Fruit fly (Drosophila melanogaster): Measurements from ENCODE around the gene stx.
A peak's percentile ranks its signal among the peaks of the same experiment; 100 is the strongest.

Gene stx

DNA sequence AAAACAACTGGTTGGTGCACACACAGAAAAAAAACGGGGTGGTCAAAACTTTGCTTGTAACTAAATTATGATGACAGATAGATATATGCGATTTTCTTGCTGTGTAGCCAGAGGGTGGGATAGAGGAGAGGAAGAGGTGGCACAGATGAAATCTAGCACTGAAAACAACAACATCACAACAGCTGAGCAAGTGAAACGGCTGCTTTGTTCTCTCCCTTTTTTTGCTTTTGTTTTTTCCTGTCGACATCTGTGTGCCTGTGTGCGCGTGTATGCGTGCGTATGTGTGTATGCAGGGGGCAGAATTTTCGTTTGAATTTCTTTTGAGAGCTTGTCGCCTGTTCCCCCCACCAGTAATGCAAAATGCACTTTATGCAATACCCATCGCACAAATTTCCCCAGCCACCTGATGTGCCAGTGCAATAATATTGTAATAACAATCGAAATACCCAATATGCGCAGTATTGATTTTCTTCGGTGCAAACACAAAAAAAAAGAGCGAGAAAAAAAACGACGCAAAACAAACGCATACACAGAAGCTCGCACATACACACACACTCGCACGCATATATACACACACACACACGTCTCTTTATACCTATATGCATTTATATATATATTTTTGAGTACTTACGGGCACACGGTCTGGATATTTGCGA is 22.7 kb upstream of the stx start (continued):
- no peak for TF ChIP-seq hkb (optimal IDR thresholded peaks at IDR 0.05)
- TF ChIP-seq hkb (GFP tag; IDR thresholded peaks at IDR 0.05) = 0 out of 2 replicates have a peak, but pooled peaks have one; percentile 27
- TF ChIP-seq kah (GFP tag; optimal IDR thresholded peaks at IDR 0.05) = no peak
- TF ChIP-seq CG12942 (GFP tag; optimal IDR thresholded peaks at IDR 0.05) = peak; percentile 36
- no peak for TF ChIP-seq Eip74EF (GFP tag; optimal IDR thresholded peaks at IDR 0.05)
- no peak for TF ChIP-seq CG17802 (tag; optimal IDR thresholded peaks at IDR 0.05)
- no peak for TF ChIP-seq CG11085 (GFP tag; IDR thresholded peaks at IDR 0.05)
- TF ChIP-seq CG4820 (GFP tag; optimal IDR thresholded peaks at IDR 0.05) = peak; percentile 5
- TF ChIP-seq gsb (GFP tag; IDR thresholded peaks at IDR 0.05) = 0 out of 2 replicates have a peak, but pooled peaks have one; percentile 13
- TF ChIP-seq salm (tag; optimal IDR thresholded peaks at IDR 0.05) = peak; percentile 1
- TF ChIP-seq CG17186 (GFP tag; optimal IDR thresholded peaks at IDR 0.05) = no peak
- TF ChIP-seq esg (GFP tag; conservative IDR thresholded peaks at IDR 0.05) = no peak
- no peak for TF ChIP-seq Elba2 (GFP tag; optimal IDR thresholded peaks at IDR 0.05)
- TF ChIP-seq Tbp (GFP tag; optimal IDR thresholded peaks at IDR 0.05) = no peak
- TF ChIP-seq btn (GFP tag; optimal IDR thresholded peaks at IDR 0.05) = no peak
- TF ChIP-seq CG6854 (GFP tag; optimal IDR thresholded peaks at IDR 0.05) = no peak
- peak; percentile 28 for TF ChIP-seq CG16815 (GFP tag; optimal IDR thresholded peaks at IDR 0.05)
- no peak for TF ChIP-seq gcm2 (GFP tag; optimal IDR thresholded peaks at IDR 0.05)
- TF ChIP-seq slp2 (GFP tag; optimal IDR thresholded peaks at IDR 0.05) = peak; percentile 40
- TF ChIP-seq CG1602 (GFP tag; optimal IDR thresholded peaks at IDR 0.05) = peak; percentile 3
- TF ChIP-seq lab (GFP tag; optimal IDR thresholded peaks at IDR 0.05) = peak; percentile 82
- peak; percentile 30 for TF ChIP-seq Atf3 (GFP tag; optimal IDR thresholded peaks at IDR 0.05)
- TF ChIP-seq CG8359 (GFP tag; optimal IDR thresholded peaks at IDR 0.05; ENCODE audit: borderline replicate concordance) = peak; percentile 23
- peak; percentile 38 for TF ChIP-seq CG11723 (GFP tag; optimal IDR thresholded peaks at IDR 0.05)
- TF ChIP-seq CG12769 (tag; optimal IDR thresholded peaks at IDR 0.05) = peak; percentile 84
- no peak for TF ChIP-seq amos (GFP tag; IDR thresholded peaks at IDR 0.05; ENCODE audit: partially characterized antibody)
- TF ChIP-seq CTCF (GFP tag; optimal IDR thresholded peaks at IDR 0.05) = no peak
- TF ChIP-seq CG31224 (GFP tag; IDR thresholded peaks at IDR 0.05) = peak; percentile 17; the same call in 1 of the 2 replicates
- peak; percentile 96 for TF ChIP-seq zf30C (GFP tag; optimal IDR thresholded peaks at IDR 0.05)
- TF ChIP-seq CG12391 (tag; optimal IDR thresholded peaks at IDR 0.05) = peak; percentile 66
- 0 out of 3 replicates have a peak, but pooled peaks have one; percentile 31 for TF ChIP-seq CG17361 (GFP tag; IDR thresholded peaks at IDR 0.05)
- TF ChIP-seq mld (GFP tag; IDR thresholded peaks at IDR 0.05; ENCODE audit: partially characterized antibody) = no peak
- TF ChIP-seq CG11560 (tag; IDR thresholded peaks at IDR 0.05) = no peak
- TF ChIP-seq Ravus (GFP tag; IDR thresholded peaks at IDR 0.05) = no peak
- TF ChIP-seq CG11695 (GFP tag; IDR thresholded peaks at IDR 0.05) = 0 out of 3 replicates have a peak, but pooled peaks have one; percentile 54
- TF ChIP-seq Blimp-1 (GFP tag; optimal IDR thresholded peaks at IDR 0.05) = peak; percentile 44
- peak; percentile 48; the same call in 1 of the 2 replicates for TF ChIP-seq ara (GFP tag; IDR thresholded peaks at IDR 0.05)
- peak; percentile 17 for TF ChIP-seq CG15696 (tag; optimal IDR thresholded peaks at IDR 0.05)
- TF ChIP-seq CG31365 (tag; optimal IDR thresholded peaks at IDR 0.05) = no peak
- no peak for TF ChIP-seq lov (optimal IDR thresholded peaks at IDR 0.05)
- TF ChIP-seq lov (GFP tag; IDR thresholded peaks at IDR 0.05) = no peak
- no peak for TF ChIP-seq CG4404 (GFP tag; IDR thresholded peaks at IDR 0.05)
- peak; percentile 84 for TF ChIP-seq CG2120 (GFP tag; optimal IDR thresholded peaks at IDR 0.05)
- TF ChIP-seq sim (GFP tag; IDR thresholded peaks at IDR 0.05) = no peak
- no peak for TF ChIP-seq CG2202 (tag; optimal IDR thresholded peaks at IDR 0.05)
- TF ChIP-seq CG3065 (GFP tag; optimal IDR thresholded peaks at IDR 0.05) = no peak
- TF ChIP-seq pb (GFP tag; optimal IDR thresholded peaks at IDR 0.05) = peak; percentile 60
- no peak for TF ChIP-seq CG14667 (GFP tag; IDR thresholded peaks at IDR 0.05)
- TF ChIP-seq CG30431 (GFP tag; optimal IDR thresholded peaks at IDR 0.05) = peak; percentile 2
- peak; percentile 80 for TF ChIP-seq Rfx (GFP tag; IDR thresholded peaks at IDR 0.05)
- peak; percentile 24 for TF ChIP-seq CG1529 (GFP tag; optimal IDR thresholded peaks at IDR 0.05)

Data from whole organism, embryonic.